Fruit fly (Drosophila melanogaster): ENCODE measurements around the gene SmB.

The SmB gene

DNA sequence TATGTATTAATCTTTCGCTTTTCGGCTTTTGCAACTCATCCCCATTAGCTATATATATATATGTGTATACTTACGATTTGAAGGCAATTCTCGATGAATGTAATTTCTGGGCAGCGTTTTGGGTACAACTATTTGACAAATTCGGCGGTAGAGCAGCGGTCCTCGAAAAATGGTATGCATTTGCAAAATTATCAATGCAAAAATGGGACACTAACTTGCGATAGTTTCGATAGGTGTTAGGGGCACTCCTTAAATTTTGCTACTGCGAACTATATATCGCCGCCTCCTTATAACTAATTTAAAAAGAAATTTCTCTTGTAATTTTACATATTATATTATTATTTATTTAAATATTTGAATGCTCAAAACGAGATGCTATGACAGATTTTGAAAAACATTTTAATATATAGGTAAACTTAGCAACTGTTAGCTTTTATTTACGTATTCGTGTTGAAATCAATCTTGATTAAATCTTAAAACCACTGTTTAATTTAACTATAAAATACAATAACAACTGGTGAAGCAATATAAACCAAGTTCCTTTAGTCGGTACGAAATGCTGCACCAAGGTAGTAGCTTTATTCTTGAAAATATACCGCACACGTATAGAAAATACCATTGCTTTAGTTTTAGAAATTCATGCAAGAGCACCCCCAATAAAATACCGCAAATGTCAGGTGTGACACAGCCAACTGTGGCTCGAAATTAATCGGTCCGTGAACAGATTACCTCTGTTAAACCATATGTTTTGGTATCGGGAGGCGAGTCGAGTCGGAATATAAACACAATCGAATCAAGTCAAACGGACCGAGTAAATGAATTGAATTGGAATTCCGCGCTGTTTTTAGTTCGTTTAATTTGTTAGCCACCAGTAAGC lies 12.9 kb downstream of the SmB start, which contains the start of the genes CG5355 and Klp31E (continued):
- TF ChIP-seq grn (GFP tag; optimal IDR thresholded peaks at IDR 0.05) (no peak), Side (GFP tag; optimal IDR thresholded peaks at IDR 0.05) (peak; percentile 42), jigr1 (GFP tag; IDR thresholded peaks at IDR 0.05) (no peak), tio (GFP tag; optimal IDR thresholded peaks at IDR 0.05) (no peak), CG5245 (GFP tag; optimal IDR thresholded peaks at IDR 0.05) (no peak), Dip2 (GFP tag; IDR thresholded peaks at IDR 0.05) (no peak), corto (GFP tag; optimal IDR thresholded peaks at IDR 0.05) (no peak), CG10979 (tag; optimal IDR thresholded peaks at IDR 0.05) (peak; percentile 72), ara (GFP tag; IDR thresholded peaks at IDR 0.05) (peak; percentile 72), Hmx (GFP tag; optimal IDR thresholded peaks at IDR 0.05) (no peak), dimm (GFP tag; IDR thresholded peaks at IDR 0.05) (no peak), kay (GFP tag; optimal IDR thresholded peaks at IDR 0.05) (peak; percentile 48), Hr51 (GFP tag; optimal IDR thresholded peaks at IDR 0.05) (peak in 1 of 2 experiments; percentile 40), tup (GFP tag; optimal IDR thresholded peaks at IDR 0.05) (no peak), E2f1 (GFP tag; IDR thresholded peaks at IDR 0.05) (no peak), knrl (GFP tag; IDR thresholded peaks at IDR 0.05; ENCODE audit: partially characterized antibody) (peak; percentile 67; the same call in 2 of the 3 replicates), CG12659 (GFP tag; optimal IDR thresholded peaks at IDR 0.05) (peak; percentile 83), Neu2 (GFP tag; optimal IDR thresholded peaks at IDR 0.05; ENCODE audit: borderline replicate concordance) (peak; percentile 87), CG3847 (GFP tag; IDR thresholded peaks at IDR 0.05) (no peak; the same call in 1 of the 2 replicates), sob (GFP tag; IDR thresholded peaks at IDR 0.05) (peak; percentile 64), CG17568 (GFP tag; optimal IDR thresholded peaks at IDR 0.05) (no peak), Aef1 (GFP tag; IDR thresholded peaks at IDR 0.05) (0 out of 3 replicates have a peak, but pooled peaks have one; percentile 26), dpn (GFP tag; optimal IDR thresholded peaks at IDR 0.05) (peak; percentile 37 to 41), Gsc (GFP tag; IDR thresholded peaks at IDR 0.05) (no peak), Taf1 (GFP tag; IDR thresholded peaks at IDR 0.05) (no peak), Optix (GFP tag; IDR thresholded peaks at IDR 0.05) (no peak), CG3281 (GFP tag; optimal IDR thresholded peaks at IDR 0.05) (peak; percentile 64), hbn (GFP tag; IDR thresholded peaks at IDR 0.05; ENCODE audit: partially characterized antibody) (peak; percentile 80), CG34376 (GFP tag; optimal IDR thresholded peaks at IDR 0.05) (no peak), CG17361 (GFP tag; IDR thresholded peaks at IDR 0.05) (peak; percentile 95), CG10565 (GFP tag; optimal IDR thresholded peaks at IDR 0.05) (no peak), ci (GFP tag; IDR thresholded peaks at IDR 0.05) (peak; percentile 59; the same call in 2 of the 3 replicates), CG10274 (GFP tag; optimal IDR thresholded peaks at IDR 0.05) (peak; percentile 1), CG17802 (tag; optimal IDR thresholded peaks at IDR 0.05) (peak; percentile 94), cas (GFP tag; IDR thresholded peaks at IDR 0.05) (no peak), sr (GFP tag; IDR thresholded peaks at IDR 0.05) (no peak), en (GFP tag; optimal IDR thresholded peaks at IDR 0.05) (peak; percentile 32), sisA (GFP tag; IDR thresholded peaks at IDR 0.05) (no peak), nerfin-1 (tag; optimal IDR thresholded peaks at IDR 0.05) (peak; percentile 31), CG9727 (GFP tag; optimal IDR thresholded peaks at IDR 0.05) (peak; percentile 87), Hmr (GFP tag; optimal IDR thresholded peaks at IDR 0.05) (no peak), CG12236 (GFP tag; optimal IDR thresholded peaks at IDR 0.05) (no peak), Xrp1 (GFP tag; IDR thresholded peaks at IDR 0.05) (peak; percentile 56; the same call in 1 of the 2 replicates), h (optimal IDR thresholded peaks at IDR 0.05) (no peak), gce (GFP tag; IDR thresholded peaks at IDR 0.05) (peak; percentile 32; the same call in 1 of the 3 replicates), CG15011 (GFP tag; optimal IDR thresholded peaks at IDR 0.05) (no peak), grau (tag; optimal IDR thresholded peaks at IDR 0.05) (peak; percentile 79), CG7372 (GFP tag; IDR thresholded peaks at IDR 0.05) (no peak), ato (GFP tag; IDR thresholded peaks at IDR 0.05; ENCODE audit: partially characterized antibody) (peak; percentile 42; the same call in 1 of the 2 replicates)
